Worm (Caenorhabditis elegans) whole organism, L4/young adult: ENCODE results near the gene grl-3.

Experiments used
- W03F9.2 ChIP-seq: fragments of 150-350 bp; optimal IDR thresholded peaks from 2 replicates; lab custom pipeline; 2014; ENCODE audit warnings: missing biosample characterization, missing genetic modification characterization
- dao-5 ChIP-seq: sonication (generic microtip); optimal IDR thresholded peaks from 2 replicates; lab custom pipeline; 2016; ENCODE audit warnings: missing genotype, missing genetic modification characterization, moderate library complexity, missing compliant biosample characterization
- him-1 ChIP-seq: sonication (generic microtip); optimal IDR thresholded peaks from 2 replicates; lab custom pipeline; 2016; ENCODE audit warnings: missing genotype, missing genetic modification reagents, missing genetic modification characterization, missing compliant biosample characterization

The grl-3 gene

ce11 chrV:11436407-11436806, 25.1 kb downstream of the grl-3 start:
- TF ChIP-seq him-1 (tag; lab: Kevin White, UChicago) (no peak), W03F9.2 (tag; lab: Kevin White, UChicago) (no peak), dao-5 (no peak)

DNA sequence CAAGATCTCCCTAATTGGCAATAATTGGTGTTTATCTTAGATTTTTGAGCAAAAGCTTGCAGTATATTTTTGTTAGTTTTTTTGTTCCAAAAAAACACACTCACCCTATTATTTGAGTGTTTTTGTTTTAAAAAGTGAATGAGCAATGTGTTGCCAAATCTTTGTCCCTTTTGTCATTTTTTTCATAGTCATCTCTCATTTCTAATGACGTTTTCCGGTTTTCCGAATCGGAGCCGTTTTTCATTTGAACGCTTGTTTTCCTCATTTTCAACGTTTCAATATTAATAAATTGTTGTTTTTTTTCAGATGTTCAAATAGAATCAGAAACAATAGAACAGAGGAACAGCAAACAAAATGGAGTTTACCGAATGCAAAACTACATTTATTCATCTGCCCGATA, 27.2 kb downstream of the grl-3 start, which contains the start of gene dmsr-1:
Gene dmsr-1 (plus strand): TSS at position 301 of the 400 bp plus-strand sequence.
- TF ChIP-seq W03F9.2 (tag; lab: Kevin White, UChicago) = no peak
- no peak for TF ChIP-seq him-1 (tag; lab: Kevin White, UChicago)
- no peak for TF ChIP-seq dao-5

DNA sequence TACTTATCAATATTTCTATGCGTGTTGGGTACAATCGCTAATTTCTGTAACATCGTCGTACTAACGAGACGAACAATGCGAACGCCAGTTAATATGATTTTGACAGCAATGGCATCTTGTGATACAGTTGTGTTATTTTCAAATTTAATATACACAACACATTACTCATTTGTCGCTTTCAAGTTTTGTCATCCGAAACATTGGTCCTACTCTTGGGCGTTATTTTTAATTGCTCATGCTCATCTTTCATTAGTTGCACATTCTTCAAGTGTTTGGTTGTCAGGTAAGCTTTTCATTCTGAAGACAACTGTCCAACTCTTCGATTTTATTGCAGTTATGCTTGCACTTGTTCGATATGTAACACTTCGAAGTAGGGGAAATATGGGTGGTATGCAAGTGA, 27.9 kb downstream of the grl-3 start:
- TF ChIP-seq him-1 (tag; lab: Kevin White, UChicago) (no peak), dao-5 (no peak), W03F9.2 (tag; lab: Kevin White, UChicago) (no peak)

ce11 chrV:11443503-11443902, 32.2 kb downstream of the grl-3 start, which contains the start of gene F57B7.2:
Gene F57B7.2, minus strand, starts transcription at chrV:11443603.
- TF ChIP-seq W03F9.2 (tag; lab: Kevin White, UChicago) (no peak), him-1 (tag; lab: Kevin White, UChicago) (no peak), dao-5 (no peak)

DNA sequence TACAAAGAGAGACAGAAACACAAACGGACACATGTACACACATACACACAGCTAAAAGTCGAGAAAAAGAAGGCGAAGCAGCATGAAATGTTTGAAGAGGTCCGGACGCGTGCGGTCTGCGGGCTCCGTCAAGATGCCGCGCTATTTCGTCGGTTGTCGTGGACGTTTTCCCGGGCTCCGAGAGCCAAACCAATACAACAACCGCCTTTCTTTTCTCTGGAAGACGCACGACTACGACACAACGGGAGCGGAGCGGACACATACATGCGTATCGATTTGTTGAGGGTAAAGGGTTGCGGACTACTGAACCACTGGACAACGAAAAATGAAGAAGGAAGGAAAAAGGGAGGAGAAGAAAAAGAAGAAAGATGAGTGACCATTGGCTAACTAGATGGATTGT, 34.1 kb downstream of the grl-3 start:
- no peak for TF ChIP-seq W03F9.2 (tag; lab: Kevin White, UChicago)
- no peak for TF ChIP-seq dao-5
- TF ChIP-seq him-1 (tag; lab: Kevin White, UChicago) = peak; percentile 35

DNA sequence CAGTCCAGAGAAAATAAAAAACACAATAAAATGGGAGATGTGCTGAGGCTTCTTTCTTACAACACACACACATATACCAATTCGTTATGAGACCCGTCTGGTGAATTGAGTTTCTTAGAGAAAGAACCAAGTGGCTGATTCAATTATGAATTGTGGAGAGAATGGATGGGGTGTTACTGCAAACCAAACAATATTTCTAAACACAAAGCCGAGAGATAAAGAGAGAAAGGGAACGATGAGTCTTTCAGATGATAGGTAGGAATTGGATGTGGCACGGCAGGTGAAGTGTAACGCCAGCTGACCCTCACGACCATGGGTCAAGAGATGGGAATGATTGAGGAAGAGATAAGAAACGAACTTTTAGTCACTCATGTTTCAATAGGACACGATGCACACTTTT, 35.0 kb downstream of the grl-3 start, which contains the start of gene mig-17:
Gene mig-17 (plus strand): TSS at position 389 of the 400 bp plus-strand sequence.
- TF ChIP-seq him-1 (tag; lab: Kevin White, UChicago) (no peak), dao-5 (no peak), W03F9.2 (tag; lab: Kevin White, UChicago) (no peak)

- TF ChIP-seq him-1 (tag; lab: Kevin White, UChicago) (no peak), dao-5 (no peak), W03F9.2 (tag; lab: Kevin White, UChicago) (no peak)
These were observed 38.1 kb downstream of the grl-3 start for ce11 chrV:11449404-11449803.

- TF ChIP-seq him-1 (tag; lab: Kevin White, UChicago) (no peak), dao-5 (no peak), W03F9.2 (tag; lab: Kevin White, UChicago) (no peak)
These were observed 38.9 kb downstream of the grl-3 start, which contains the start of gene col-156 for ce11 chrV:11450257-11450656. Gene col-156, minus strand, starts transcription at chrV:11450357.

- TF ChIP-seq W03F9.2 (tag; lab: Kevin White, UChicago) = no peak
- TF ChIP-seq him-1 (tag; lab: Kevin White, UChicago) = no peak
- TF ChIP-seq dao-5 = no peak
These were observed 43.6 kb downstream of the grl-3 start for ce11 chrV:11454917-11455316.

DNA sequence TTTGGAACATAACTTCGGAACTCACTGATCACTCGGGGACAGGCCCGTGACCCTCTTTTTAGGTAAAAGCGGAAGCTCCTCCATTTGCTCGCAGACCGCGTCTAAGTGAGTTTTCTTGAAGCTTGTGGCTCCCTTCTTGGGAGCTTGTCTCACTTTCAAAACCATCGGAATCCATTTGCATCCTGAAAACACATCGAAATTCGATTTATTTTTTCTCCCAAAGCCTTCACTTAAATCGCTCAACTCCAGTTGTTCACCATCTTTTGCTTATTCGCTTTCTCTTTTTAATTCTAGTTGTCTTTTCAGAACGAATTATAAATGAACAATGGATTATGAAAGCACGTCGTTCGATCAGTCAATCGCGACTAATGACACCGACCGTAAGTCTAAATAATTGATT, 47.9 kb downstream of the grl-3 start, which contains the start of gene T11F9.1:
Gene T11F9.1 (plus strand): TSS at position 301 of the 400 bp plus-strand sequence.
- TF ChIP-seq him-1 (tag; lab: Kevin White, UChicago) (no peak), dao-5 (no peak), W03F9.2 (tag; lab: Kevin White, UChicago) (no peak)
